Fruit fly (Drosophila melanogaster) whole organism, adult: Measurements from ENCODE around the gene CG17118.

Experiments used
- CG11617 ChIP-seq: fragments of 200-800 bp; sonication (Bioruptor generic); optimal IDR thresholded peaks from 2 replicates; lab custom pipeline; 2017; ENCODE audit warnings: mild to moderate bottlenecking, missing biosample characterization, missing genetic modification reagents, missing genetic modification characterization
- CG12768 ChIP-seq: fragments of 200-800 bp; sonication (Bioruptor generic); optimal IDR thresholded peaks from 2 replicates; lab custom pipeline; 2017; ENCODE audit warnings: missing biosample characterization, missing genetic modification characterization, mild to moderate bottlenecking, moderate library complexity, missing genetic modification reagents
- CG14711 ChIP-seq: fragments of 200-800 bp; sonication (Bioruptor generic); optimal IDR thresholded peaks from 2 replicates; lab custom pipeline; 2018; ENCODE audit warnings: missing biosample characterization, mild to moderate bottlenecking, missing genetic modification characterization, moderate library complexity
- CG33017 ChIP-seq: fragments of 200-800 bp; sonication (Bioruptor generic); optimal IDR thresholded peaks from 2 replicates; lab custom pipeline; 2018; ENCODE audit warnings: missing biosample characterization, mild to moderate bottlenecking, missing genetic modification characterization, moderate library complexity
- CG5204 ChIP-seq: fragments of 200-800 bp; sonication (Bioruptor generic); optimal IDR thresholded peaks from 2 replicates; lab custom pipeline; 2016; ENCODE audit warnings: missing biosample characterization, missing genetic modification characterization
- CG7101 ChIP-seq: fragments of 200-800 bp; sonication (Bioruptor generic); optimal IDR thresholded peaks from 2 replicates; lab custom pipeline; 2018; ENCODE audit warnings: missing biosample characterization, mild to moderate bottlenecking, missing genetic modification characterization, moderate library complexity
- Clk ChIP-seq: fragments of 200-800 bp; sonication (Bioruptor generic); optimal IDR thresholded peaks from 2 replicates; lab custom pipeline; 2017; ENCODE audit warnings: missing biosample characterization, missing genetic modification characterization
- Hr96 ChIP-seq: fragments of 200-800 bp; sonication (Bioruptor generic); optimal IDR thresholded peaks from 2 replicates; lab custom pipeline; 2016; ENCODE audit warnings: missing biosample characterization, missing genetic modification characterization
- Mnt ChIP-seq: fragments of 200-800 bp; sonication (Bioruptor generic); optimal IDR thresholded peaks from 2 replicates; lab custom pipeline; 2016; ENCODE audit warnings: missing biosample characterization, mild to moderate bottlenecking, missing genetic modification characterization
- cnc ChIP-seq, 2 experiments: fragments of >200 bp; optimal IDR thresholded peaks; 2 replicates each; lab custom pipeline; 2017
- kay ChIP-seq: fragments of 200-800 bp; sonication (Bioruptor generic); peaks from one replicate; lab custom pipeline; 2016; ENCODE audit warnings: missing biosample characterization, missing genetic modification characterization, borderline replicate concordance
- ovo ChIP-seq: fragments of 200-800 bp; sonication (Bioruptor generic); optimal IDR thresholded peaks from 2 replicates; lab custom pipeline; 2016; ENCODE audit warnings: missing biosample characterization, missing genetic modification characterization
- pad ChIP-seq: fragments of 200-800 bp; sonication (Bioruptor generic); optimal IDR thresholded peaks from 3 replicates; lab custom pipeline; 2017; ENCODE audit warnings: missing biosample characterization, missing genetic modification characterization, mild to moderate bottlenecking, moderate library complexity, missing genetic modification reagents

- TF ChIP-seq ovo (GFP tag; lab: Kevin White, UChicago), result no peak
- TF ChIP-seq Clk, result no peak
- no peak for TF ChIP-seq kay (GFP tag; lab: Kevin White, UChicago)
- no peak for TF ChIP-seq cnc (optimal IDR thresholded peaks at IDR 0.05; lab: Kevin White, UChicago)
- TF ChIP-seq CG12768, result no peak
- TF ChIP-seq CG5204, result no peak
- no peak for TF ChIP-seq CG14711 (tag; lab: Kevin White, UChicago)
- no peak for TF ChIP-seq pad
- no peak for TF ChIP-seq CG7101
- TF ChIP-seq Hr96 (GFP tag; lab: Kevin White, UChicago), result no peak
- TF ChIP-seq CG33017 (tag; lab: Kevin White, UChicago), result no peak
- TF ChIP-seq CG11617 (GFP tag; lab: Kevin White, UChicago), result no peak
- no peak for TF ChIP-seq Mnt
These were observed 22.0 kb upstream of the CG17118 start for dm6 chr2L:10708089-10708488.
